Worm (Caenorhabditis elegans): ENCODE data around the gene sip-1.

Gene sip-1

DNA sequence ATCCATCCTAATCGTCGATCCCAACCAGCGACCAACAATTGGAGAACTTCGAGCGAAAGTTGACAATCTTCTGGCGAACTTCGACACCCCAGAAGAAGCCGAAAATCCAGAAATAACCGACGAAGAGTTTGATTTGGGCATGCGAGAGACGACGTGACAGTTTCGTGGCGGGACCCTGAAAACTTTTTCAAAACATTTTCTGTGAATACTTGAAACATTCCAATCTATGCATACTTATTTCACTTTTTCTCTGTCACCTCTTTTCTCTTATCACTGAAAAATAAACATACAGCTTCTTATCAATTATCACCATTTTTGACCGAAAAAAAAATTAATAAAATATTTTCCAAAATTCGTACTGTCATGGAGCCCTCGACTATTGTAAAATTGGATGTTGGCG is 24.6 kb downstream of the sip-1 start, which contains the start of gene D2045.8:
Gene D2045.8 (plus strand): TSS at position 301 of the 400 bp plus-strand sequence.
- no peak for TF ChIP-seq F13C5.2 (tag; optimal IDR thresholded peaks at IDR 0.05)
- no peak for TF ChIP-seq pes-1 (GFP tag; IDR thresholded peaks at IDR 0.05)
- no peak for TF ChIP-seq hmg-4 (GFP tag; optimal IDR thresholded peaks at IDR 0.05)
- TF ChIP-seq hnd-1 (tag; optimal IDR thresholded peaks at IDR 0.05) = no peak
- no peak for TF ChIP-seq tra-4 (tag; optimal IDR thresholded peaks at IDR 0.05)
- no peak for TF ChIP-seq B0310.2 (tag; optimal IDR thresholded peaks at IDR 0.05)
- no peak for TF ChIP-seq ama-1 (optimal IDR thresholded peaks at IDR 0.05)
- TF ChIP-seq ceh-36 (tag; optimal IDR thresholded peaks at IDR 0.05) = no peak
- no peak for TF ChIP-seq aly-1 (tag; optimal IDR thresholded peaks at IDR 0.05)
- TF ChIP-seq ceh-13 (GFP tag; optimal IDR thresholded peaks at IDR 0.05) = no peak
- no peak for TF ChIP-seq ets-7 (tag; optimal IDR thresholded peaks at IDR 0.05)
- no peak for TF ChIP-seq hmbx-1 (tag; optimal IDR thresholded peaks at IDR 0.05)
- TF ChIP-seq sea-1 (GFP tag; conservative IDR thresholded peaks at IDR 0.05) = no peak
- TF ChIP-seq tbx-37 (GFP tag; conservative IDR thresholded peaks at IDR 0.05) = no peak
- TF ChIP-seq scrt-1 (GFP tag; IDR thresholded peaks at IDR 0.05) = no peak
- TF ChIP-seq flt-1 (GFP tag; IDR thresholded peaks at IDR 0.05) = no peak
- TF ChIP-seq tbx-11 (GFP tag; IDR thresholded peaks at IDR 0.05) = no peak

DNA sequence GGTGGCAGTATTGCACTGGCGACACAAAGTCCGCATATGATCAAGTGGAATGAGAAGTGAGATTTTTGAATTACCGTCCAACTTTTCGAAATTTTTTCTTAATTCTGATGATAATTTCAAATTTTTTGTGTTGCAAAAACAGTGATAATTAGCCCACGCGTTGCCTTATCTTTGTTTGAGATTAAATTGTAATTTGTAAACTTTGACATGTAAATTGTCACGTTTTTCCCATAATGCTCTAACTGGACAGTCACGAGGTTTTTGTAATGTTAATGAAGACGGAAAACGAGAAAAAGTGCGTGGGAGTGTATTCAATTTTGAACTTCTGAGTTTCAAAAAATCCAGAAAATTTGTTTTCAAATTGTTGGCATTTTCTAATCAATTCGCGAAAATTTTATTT is 25.1 kb downstream of the sip-1 start:
- TF ChIP-seq hmg-4 (GFP tag; optimal IDR thresholded peaks at IDR 0.05) = no peak
- no peak for TF ChIP-seq ama-1 (optimal IDR thresholded peaks at IDR 0.05)
- no peak for TF ChIP-seq ets-7 (tag; optimal IDR thresholded peaks at IDR 0.05)
- TF ChIP-seq pes-1 (GFP tag; IDR thresholded peaks at IDR 0.05) = no peak
- no peak for TF ChIP-seq hnd-1 (tag; optimal IDR thresholded peaks at IDR 0.05)
- TF ChIP-seq ceh-36 (tag; optimal IDR thresholded peaks at IDR 0.05) = no peak
- no peak for TF ChIP-seq tra-4 (tag; optimal IDR thresholded peaks at IDR 0.05)
- TF ChIP-seq scrt-1 (GFP tag; IDR thresholded peaks at IDR 0.05) = no peak

DNA sequence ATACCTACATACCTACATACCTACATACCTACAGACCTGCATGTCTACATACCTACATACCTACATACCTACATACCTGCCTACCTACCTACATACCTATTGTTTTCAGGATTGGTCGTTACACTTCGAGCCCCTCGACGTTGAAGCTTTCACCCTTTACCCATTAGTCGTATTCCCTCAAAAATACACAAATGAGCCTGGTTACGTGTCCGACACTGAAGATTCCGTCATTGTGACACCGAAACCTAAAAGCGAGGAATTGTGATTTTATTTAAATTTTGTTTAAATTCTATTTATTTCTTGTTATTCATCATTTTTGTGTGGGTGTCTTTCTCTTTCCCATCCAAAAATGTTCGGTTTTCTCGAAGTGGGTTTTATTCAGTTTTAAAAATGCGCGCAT is 27.4 kb downstream of the sip-1 start, which contains the start of gene D2045.7:
Gene D2045.7 (plus strand): TSS at position 301 of the 400 bp plus-strand sequence.
- TF ChIP-seq ets-7 (tag; optimal IDR thresholded peaks at IDR 0.05) = no peak
- TF ChIP-seq scrt-1 (GFP tag; IDR thresholded peaks at IDR 0.05) = no peak
- TF ChIP-seq B0310.2 (tag; optimal IDR thresholded peaks at IDR 0.05) = no peak

DNA sequence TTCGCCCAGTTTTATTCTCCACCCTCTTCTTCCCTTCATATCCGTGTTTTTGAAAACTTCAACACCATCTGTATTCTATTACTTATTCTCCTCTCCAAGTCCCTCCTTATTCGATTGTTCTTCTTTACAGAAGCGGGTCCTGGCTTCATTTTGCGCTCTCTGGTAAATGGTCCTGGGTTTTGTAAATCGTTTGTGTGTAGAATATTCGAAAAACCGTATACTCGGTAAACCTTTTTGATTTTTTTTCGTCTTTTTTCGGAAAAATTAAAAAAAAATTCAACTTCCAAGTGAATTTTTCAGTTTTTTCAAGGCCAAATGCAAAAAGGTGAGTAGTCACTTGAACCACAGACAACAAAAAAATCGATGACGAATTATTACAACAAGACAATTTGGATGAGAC is 31.7 kb downstream of the sip-1 start, which contains the start of gene D2045.9:
Gene D2045.9 (plus strand): TSS at position 301 of the 400 bp plus-strand sequence.
- no peak for TF ChIP-seq ceh-13 (GFP tag; optimal IDR thresholded peaks at IDR 0.05)
- TF ChIP-seq tbx-11 (GFP tag; IDR thresholded peaks at IDR 0.05) = no peak
- TF ChIP-seq flt-1 (GFP tag; IDR thresholded peaks at IDR 0.05) = no peak
- no peak for TF ChIP-seq ama-1 (optimal IDR thresholded peaks at IDR 0.05)
- TF ChIP-seq ceh-36 (tag; optimal IDR thresholded peaks at IDR 0.05) = no peak
- no peak for TF ChIP-seq aly-1 (tag; optimal IDR thresholded peaks at IDR 0.05)
- no peak for TF ChIP-seq scrt-1 (GFP tag; IDR thresholded peaks at IDR 0.05)
- no peak for TF ChIP-seq pes-1 (GFP tag; IDR thresholded peaks at IDR 0.05)
- TF ChIP-seq hmbx-1 (tag; optimal IDR thresholded peaks at IDR 0.05) = no peak
- TF ChIP-seq sea-1 (GFP tag; conservative IDR thresholded peaks at IDR 0.05) = no peak
- no peak for TF ChIP-seq ets-7 (tag; optimal IDR thresholded peaks at IDR 0.05)
- no peak for TF ChIP-seq hmg-4 (GFP tag; optimal IDR thresholded peaks at IDR 0.05)
- TF ChIP-seq tbx-37 (GFP tag; conservative IDR thresholded peaks at IDR 0.05) = no peak
- TF ChIP-seq F13C5.2 (tag; optimal IDR thresholded peaks at IDR 0.05) = no peak

DNA sequence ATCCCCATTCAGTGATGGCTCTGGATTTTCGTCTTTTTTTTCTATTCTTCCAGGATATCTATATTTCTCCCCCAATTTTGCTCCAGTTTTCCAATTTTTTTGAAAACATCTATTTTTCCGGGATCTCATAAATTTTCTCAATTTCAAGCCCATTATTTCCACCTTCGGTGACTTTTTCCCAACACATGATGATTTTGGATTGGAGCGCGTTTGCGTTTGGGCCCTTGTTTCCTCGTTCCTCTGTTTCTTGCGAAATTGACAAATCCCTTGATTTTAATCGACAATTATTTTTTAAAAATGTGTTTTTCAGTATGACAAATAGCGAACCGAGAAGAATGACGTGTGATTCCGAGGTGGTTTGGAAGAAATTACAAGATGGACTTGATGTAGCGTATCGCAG is 35.7 kb downstream of the sip-1 start, which contains the start of gene cul-1:
Gene cul-1 (plus strand): TSS at position 311 of the 400 bp plus-strand sequence.
- TF ChIP-seq hnd-1 (tag; optimal IDR thresholded peaks at IDR 0.05) (no peak), ceh-13 (GFP tag; optimal IDR thresholded peaks at IDR 0.05) (no peak), ets-7 (tag; optimal IDR thresholded peaks at IDR 0.05) (no peak), sea-1 (GFP tag; conservative IDR thresholded peaks at IDR 0.05) (no peak), tra-4 (tag; optimal IDR thresholded peaks at IDR 0.05) (no peak), tbx-11 (GFP tag; IDR thresholded peaks at IDR 0.05) (no peak), tbx-37 (GFP tag; conservative IDR thresholded peaks at IDR 0.05) (no peak), pes-1 (GFP tag; IDR thresholded peaks at IDR 0.05) (no peak), hmbx-1 (tag; optimal IDR thresholded peaks at IDR 0.05) (no peak), ceh-36 (tag; optimal IDR thresholded peaks at IDR 0.05) (no peak), flt-1 (GFP tag; IDR thresholded peaks at IDR 0.05) (no peak), ama-1 (optimal IDR thresholded peaks at IDR 0.05) (no peak)

DNA sequence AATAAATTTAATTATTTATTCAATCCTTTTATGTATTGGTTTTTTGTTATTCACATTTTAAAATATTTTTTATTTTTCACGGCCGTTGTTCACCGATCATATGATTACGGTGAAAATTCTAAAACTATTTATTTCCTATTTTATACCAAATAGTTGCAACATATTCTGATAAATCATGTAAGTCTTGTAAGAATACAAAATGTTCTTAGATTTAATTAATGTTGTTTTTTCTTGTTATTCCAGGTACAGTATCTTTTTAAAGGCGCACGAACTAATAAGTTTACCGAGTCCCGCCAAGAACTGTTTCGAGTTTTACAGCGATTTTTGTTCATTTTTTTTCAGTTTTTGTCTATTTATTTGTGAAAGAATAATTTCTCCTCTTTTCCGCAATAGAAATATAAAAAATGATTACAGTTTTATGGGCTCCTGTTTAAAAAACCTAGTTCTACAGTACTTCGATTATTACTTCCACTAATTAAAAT is 37.0 kb downstream of the sip-1 start, which contains the start of gene D2045.5:
Gene D2045.5 (minus strand): TSS at position 51 of the 482 bp plus-strand sequence.
- TF ChIP-seq scrt-1 (GFP tag; IDR thresholded peaks at IDR 0.05) = no peak

DNA sequence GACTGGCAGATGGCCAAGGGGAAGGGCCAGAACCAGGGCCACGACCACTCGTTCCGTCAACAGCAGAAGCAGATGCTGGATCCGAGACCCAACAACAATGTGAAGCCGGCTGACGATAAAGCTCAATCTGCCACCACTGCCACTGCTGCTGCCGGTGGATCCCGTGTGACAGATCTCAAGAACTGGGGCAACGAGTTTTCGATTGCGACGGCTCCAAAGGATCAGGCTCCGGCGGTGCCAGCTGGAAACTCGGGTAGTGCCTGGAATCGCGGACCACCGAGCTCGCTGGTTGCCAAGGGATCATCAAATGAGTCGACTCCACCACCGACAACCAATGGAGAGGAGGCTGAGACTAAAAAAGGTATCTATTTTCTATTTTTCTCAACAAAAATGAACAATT is 42.1 kb downstream of the sip-1 start:
- no peak for TF ChIP-seq pes-1 (GFP tag; IDR thresholded peaks at IDR 0.05)
- TF ChIP-seq flt-1 (GFP tag; IDR thresholded peaks at IDR 0.05) = no peak
- TF ChIP-seq hnd-1 (tag; optimal IDR thresholded peaks at IDR 0.05) = no peak
- no peak for TF ChIP-seq ama-1 (optimal IDR thresholded peaks at IDR 0.05)
- TF ChIP-seq scrt-1 (GFP tag; IDR thresholded peaks at IDR 0.05) = no peak
- no peak for TF ChIP-seq tbx-37 (GFP tag; conservative IDR thresholded peaks at IDR 0.05)
- no peak for TF ChIP-seq F13C5.2 (tag; optimal IDR thresholded peaks at IDR 0.05)
- no peak for TF ChIP-seq B0310.2 (tag; optimal IDR thresholded peaks at IDR 0.05)
- TF ChIP-seq hmbx-1 (tag; optimal IDR thresholded peaks at IDR 0.05) = no peak
- no peak for TF ChIP-seq tra-4 (tag; optimal IDR thresholded peaks at IDR 0.05)
- no peak for TF ChIP-seq ets-7 (tag; optimal IDR thresholded peaks at IDR 0.05)
- TF ChIP-seq aly-1 (tag; optimal IDR thresholded peaks at IDR 0.05) = no peak
- TF ChIP-seq hmg-4 (GFP tag; optimal IDR thresholded peaks at IDR 0.05) = no peak
- no peak for TF ChIP-seq ceh-36 (tag; optimal IDR thresholded peaks at IDR 0.05)
- no peak for TF ChIP-seq tbx-11 (GFP tag; IDR thresholded peaks at IDR 0.05)
- TF ChIP-seq ceh-13 (GFP tag; optimal IDR thresholded peaks at IDR 0.05) = no peak
- no peak for TF ChIP-seq sea-1 (GFP tag; conservative IDR thresholded peaks at IDR 0.05)

DNA sequence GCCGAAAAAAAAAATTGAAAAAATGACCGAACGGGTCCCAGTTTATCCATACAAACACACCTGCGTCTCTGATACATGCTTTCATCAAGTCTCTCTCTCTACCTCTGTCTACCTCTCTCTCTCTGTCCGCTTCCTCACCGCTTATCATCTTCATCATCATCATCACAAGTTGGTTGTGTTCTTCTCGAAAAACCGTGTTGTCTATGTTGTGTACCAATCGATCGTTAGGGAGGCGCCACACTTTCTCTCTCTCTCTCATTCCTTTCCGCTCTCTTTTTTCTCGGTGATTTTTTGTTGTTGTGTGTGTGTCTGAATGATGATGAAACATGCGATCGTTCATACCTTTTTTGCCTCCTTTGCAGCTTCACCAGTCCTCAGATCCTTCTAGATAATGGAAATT is 42.9 kb downstream of the sip-1 start:
- TF ChIP-seq pes-1 (GFP tag; IDR thresholded peaks at IDR 0.05) (no peak), ceh-36 (tag; optimal IDR thresholded peaks at IDR 0.05) (no peak), ets-7 (tag; optimal IDR thresholded peaks at IDR 0.05) (no peak), B0310.2 (tag; optimal IDR thresholded peaks at IDR 0.05) (no peak), hmg-4 (GFP tag; optimal IDR thresholded peaks at IDR 0.05) (no peak), hmbx-1 (tag; optimal IDR thresholded peaks at IDR 0.05) (no peak), ceh-13 (GFP tag; optimal IDR thresholded peaks at IDR 0.05) (no peak), sea-1 (GFP tag; conservative IDR thresholded peaks at IDR 0.05) (no peak), hnd-1 (tag; optimal IDR thresholded peaks at IDR 0.05) (no peak), flt-1 (GFP tag; IDR thresholded peaks at IDR 0.05) (no peak), F13C5.2 (tag; optimal IDR thresholded peaks at IDR 0.05) (no peak), scrt-1 (GFP tag; IDR thresholded peaks at IDR 0.05) (no peak)
